Worm (Caenorhabditis elegans) whole organism, early embryonic: ENCODE data around the gene T09D3.9.

ENCODE experiments used
- ama-1 ChIP-seq: fragments of 150-350 bp; optimal IDR thresholded peaks from 2 replicates; lab custom pipeline; 2014
- hmg-4 ChIP-seq: fragments of 200-800 bp; sonication (Bioruptor generic); optimal IDR thresholded peaks from 2 replicates; lab custom pipeline; 2018; ENCODE audit warnings: mild to moderate bottlenecking, missing genetic modification characterization, missing compliant biosample characterization
- tbx-11 ChIP-seq: fragments of 200-800 bp; sonication (Bioruptor generic); IDR thresholded peaks from 2 replicates; pipeline ENCODE4 v1.3.6; 2022; ENCODE audit warnings: missing genetic modification characterization, missing compliant biosample characterization

- TF ChIP-seq tbx-11 (GFP tag; lab: Robert Waterston, UW) (no peak), ama-1 (lab: Kevin White, UChicago) (no peak), hmg-4 (GFP tag; lab: Kevin White, UChicago) (no peak)
Measured at ce11 chrV:5405053-5405452, 36.4 kb upstream of the T09D3.9 start, which contains the start of gene dmsr-7.
